Fruit fly (Drosophila melanogaster): ENCODE results near the gene mRpL38.

mRpL38 gene

dm6 chrX:14221995-14222394 lies 4.1 kb upstream of the mRpL38 start:
- peak; percentile 77 for TF ChIP-seq nerfin-1 (tag; optimal IDR thresholded peaks at IDR 0.05)
- 0 out of 4 replicates have a peak, but pooled peaks have one; percentile 37 for TF ChIP-seq chinmo (GFP tag; IDR thresholded peaks at IDR 0.05; ENCODE audit: partially characterized antibody)
- peak; percentile 91 for TF ChIP-seq Deaf1 (tag; optimal IDR thresholded peaks at IDR 0.05)
- peak; percentile 38 for TF ChIP-seq nom (GFP tag; optimal IDR thresholded peaks at IDR 0.05)
- TF ChIP-seq CG7556 (GFP tag; optimal IDR thresholded peaks at IDR 0.05): no peak
- TF ChIP-seq crol (GFP tag; IDR thresholded peaks at IDR 0.05): peak; percentile 94
- TF ChIP-seq ci (GFP tag; IDR thresholded peaks at IDR 0.05): 0 out of 3 replicates have a peak, but pooled peaks have one; percentile 25
- no peak for TF ChIP-seq gfzf (GFP tag; optimal IDR thresholded peaks at IDR 0.05)

dm6 chrX:14225665-14226064 lies 424 bp upstream of the mRpL38 start, which contains the start of gene CG11674:
CG11674 (minus strand) TSS chrX:14225879.
- TF ChIP-seq CHES-1-like (GFP tag; optimal IDR thresholded peaks at IDR 0.05) (no peak), ttk (GFP tag; IDR thresholded peaks at IDR 0.05) (no peak), Dll (GFP tag; IDR thresholded peaks at IDR 0.05; ENCODE audit: partially characterized antibody) (no peak), Max (GFP tag; optimal IDR thresholded peaks at IDR 0.05) (no peak)

dm6 chrX:14227043-14227442 lies 954 bp downstream of the mRpL38 start:
- TF ChIP-seq HLH4C (GFP tag; IDR thresholded peaks at IDR 0.05; ENCODE audit: partially characterized antibody): no peak
- TF ChIP-seq Meics (GFP tag; optimal IDR thresholded peaks at IDR 0.05): no peak
- TF ChIP-seq hbn (GFP tag; IDR thresholded peaks at IDR 0.05; ENCODE audit: partially characterized antibody): no peak
- TF ChIP-seq phol (tag; optimal IDR thresholded peaks at IDR 0.05): no peak

- TF ChIP-seq bbx (GFP tag; IDR thresholded peaks at IDR 0.05; ENCODE audit: partially characterized antibody): peak; percentile 87
- no peak for TF ChIP-seq en (GFP tag; optimal IDR thresholded peaks at IDR 0.05)
- no peak for TF ChIP-seq Asciz (GFP tag; optimal IDR thresholded peaks at IDR 0.05)
- no peak for TF ChIP-seq PHDP (tag; optimal IDR thresholded peaks at IDR 0.05)
- no peak for TF ChIP-seq CG14014 (GFP tag; IDR thresholded peaks at IDR 0.05)
- TF ChIP-seq jing (GFP tag; optimal IDR thresholded peaks at IDR 0.05): no peak
- peak in 1 of 2 experiments; percentile 7 for TF ChIP-seq Hr51 (GFP tag; optimal IDR thresholded peaks at IDR 0.05)
- no peak for TF ChIP-seq Poxn (GFP tag; IDR thresholded peaks at IDR 0.05)
- no peak for TF ChIP-seq fd64A (GFP tag; optimal IDR thresholded peaks at IDR 0.05)
- no peak for TF ChIP-seq CG10209 (GFP tag; optimal IDR thresholded peaks at IDR 0.05)
- TF ChIP-seq exex (tag; optimal IDR thresholded peaks at IDR 0.05): no peak
- TF ChIP-seq CG13775 (GFP tag; optimal IDR thresholded peaks at IDR 0.05): peak; percentile 69
- no peak for TF ChIP-seq CG14667 (GFP tag; IDR thresholded peaks at IDR 0.05)
- TF ChIP-seq Gsc (GFP tag; IDR thresholded peaks at IDR 0.05): no peak
- peak; percentile 60 for TF ChIP-seq CG2116 (GFP tag; optimal IDR thresholded peaks at IDR 0.05)
- no peak for TF ChIP-seq bab2 (GFP tag; optimal IDR thresholded peaks at IDR 0.05)
- no peak for TF ChIP-seq gce (GFP tag; IDR thresholded peaks at IDR 0.05)
- no peak for TF ChIP-seq CG11085 (GFP tag; IDR thresholded peaks at IDR 0.05)
- no peak for TF ChIP-seq luna (GFP tag; optimal IDR thresholded peaks at IDR 0.05)
- no peak for TF ChIP-seq caup (GFP tag; optimal IDR thresholded peaks at IDR 0.05; ENCODE audit: severe bottlenecking)
- no peak for TF ChIP-seq CG8944 (GFP tag; optimal IDR thresholded peaks at IDR 0.05)
- peak; percentile 57 for TF ChIP-seq CG30020 (tag; optimal IDR thresholded peaks at IDR 0.05)
- TF ChIP-seq Fer3 (tag; optimal IDR thresholded peaks at IDR 0.05): peak; percentile 47
- no peak for TF ChIP-seq ash1 (GFP tag; optimal IDR thresholded peaks at IDR 0.05)
- TF ChIP-seq Xrp1 (GFP tag; IDR thresholded peaks at IDR 0.05): peak; percentile 46; the same call in 1 of the 2 replicates
- no peak for TF ChIP-seq Eip74EF (GFP tag; optimal IDR thresholded peaks at IDR 0.05)
- TF ChIP-seq H2.0 (GFP tag; IDR thresholded peaks at IDR 0.05): no peak
- no peak for TF ChIP-seq CG3726 (GFP tag; IDR thresholded peaks at IDR 0.05)
- TF ChIP-seq CG6254 (GFP tag; optimal IDR thresholded peaks at IDR 0.05): no peak
Measured at dm6 chrX:14233843-14234337, 7.8 kb downstream of the mRpL38 start, which contains the start of gene CG42271. CG42271 (minus strand) TSS chrX:14234066.

Measured in whole organism, embryonic.